Fruit fly (Drosophila melanogaster): ENCODE results near the gene Gr64e.

DNA sequence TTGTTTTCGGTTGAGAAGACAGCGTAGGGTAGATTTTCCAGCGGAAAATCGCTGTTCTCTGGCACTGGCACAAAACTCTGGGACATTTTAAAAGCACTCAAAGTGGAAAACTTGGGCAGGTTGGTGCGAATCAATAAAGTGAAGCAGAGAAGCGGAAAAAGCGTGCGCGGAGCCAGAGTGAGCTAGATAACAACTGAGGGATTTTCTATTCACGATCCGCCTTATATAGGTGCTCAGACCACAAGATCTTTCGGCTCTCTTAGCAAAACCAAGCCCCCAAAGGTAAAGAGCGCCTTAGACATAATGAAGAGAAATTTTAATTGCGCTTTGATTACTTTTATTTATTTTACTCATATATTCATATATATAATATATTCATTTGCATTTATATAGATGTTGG lies 41.8 kb downstream of the Gr64e start, which contains the start of gene Faa:
- TF ChIP-seq psq (optimal IDR thresholded peaks at IDR 0.05) (no peak), CG8478 (optimal IDR thresholded peaks at IDR 0.05) (no peak)

Data from whole organism.